Worm (Caenorhabditis elegans) whole organism, L4/young adult: ENCODE data around the gene T28A11.20.

Source experiments
- W03F9.2 ChIP-seq: fragments of 150-350 bp; optimal IDR thresholded peaks from 2 replicates; lab custom pipeline; 2014; ENCODE audit warnings: missing biosample characterization, missing genetic modification characterization
- dao-5 ChIP-seq: sonication (generic microtip); optimal IDR thresholded peaks from 2 replicates; lab custom pipeline; 2016; ENCODE audit warnings: missing genotype, missing genetic modification characterization, moderate library complexity, missing compliant biosample characterization
- him-1 ChIP-seq: sonication (generic microtip); optimal IDR thresholded peaks from 2 replicates; lab custom pipeline; 2016; ENCODE audit warnings: missing genotype, missing genetic modification reagents, missing genetic modification characterization, missing compliant biosample characterization

ce11 chrV:3312067-3312666 is 39.1 kb upstream of the T28A11.20 start, which contains the start of gene arrd-18:
- TF ChIP-seq W03F9.2 (tag; lab: Kevin White, UChicago) (no peak), dao-5 (tag; lab: Kevin White, UChicago) (no peak), him-1 (tag; lab: Kevin White, UChicago) (no peak)
